Worm (Caenorhabditis elegans): ENCODE data around the gene srbc-48.

DNA sequence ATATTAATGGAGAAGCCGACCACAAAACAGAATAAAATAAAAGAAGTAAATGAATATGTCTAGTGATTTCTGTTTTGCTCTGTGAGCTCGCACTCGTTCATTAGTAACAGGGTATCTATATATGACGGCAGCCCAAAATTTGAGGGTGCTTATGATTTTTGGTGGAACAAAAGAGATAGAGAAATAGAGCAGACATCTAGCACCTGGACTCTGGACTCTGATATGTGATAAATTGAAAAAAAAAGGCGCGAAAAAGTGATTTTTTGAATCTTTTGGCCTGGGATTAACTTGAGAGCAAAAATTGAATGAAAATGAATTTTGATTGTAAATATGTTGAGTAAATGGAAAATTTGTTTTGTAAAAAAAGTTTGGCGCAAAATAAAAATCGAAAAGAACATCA lies 43.4 kb upstream of the srbc-48 start, which contains the start of gene nhr-283:
- TF ChIP-seq jun-1 (tag; optimal IDR thresholded peaks at IDR 0.05) (no peak), dmd-9 (GFP tag; IDR thresholded peaks at IDR 0.05) (no peak), daf-12 (tag; optimal IDR thresholded peaks at IDR 0.05) (no peak), daf-19 (GFP tag; conservative IDR thresholded peaks at IDR 0.05) (no peak), nhr-10 (tag; optimal IDR thresholded peaks at IDR 0.05) (no peak), ztf-11 (tag; optimal IDR thresholded peaks at IDR 0.05) (no peak), fkh-10 (GFP tag; optimal IDR thresholded peaks at IDR 0.05) (no peak), mdl-1 (tag; optimal IDR thresholded peaks at IDR 0.05) (no peak)
